ENCODE assay signal across 3 worm cellular contexts in the genomic region with DNA sequence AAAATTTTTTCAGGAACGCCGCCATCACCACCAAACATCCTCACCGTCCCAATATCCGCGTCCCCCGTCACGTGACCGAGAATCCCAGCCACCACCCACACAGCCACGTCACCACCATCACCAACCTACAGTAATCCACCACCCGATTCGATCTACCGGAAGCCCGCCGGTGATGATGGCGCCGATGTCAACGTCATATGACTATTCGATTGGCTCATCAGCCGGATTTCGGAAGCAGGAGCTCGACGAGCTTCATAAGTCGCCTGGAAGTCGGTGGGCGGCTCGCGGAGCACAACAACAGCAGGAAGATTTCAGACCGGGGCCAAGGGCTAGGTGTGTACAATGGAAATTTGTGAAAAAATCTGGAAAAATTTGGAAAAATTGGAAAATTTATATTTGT.
A peak's percentile ranks its signal among the peaks of the same experiment; 100 is the strongest.
TF ChIP-seq lines count a peak whose summit lies in the region.

No protein-coding gene starts in this region.

TF ChIP-seq in whole organism, L4 larva, 104 proteins besides CTCF, POLR2A, EP300 and RAD21:
- TF ChIP-seq set-16 (GFP tag; IDR thresholded peaks at IDR 0.05; lab: Robert Waterston, UW) (peak; percentile 64; the same call in 1 of the 2 replicates), mdt-29 (GFP tag; IDR thresholded peaks at IDR 0.05; lab: Robert Waterston, UW) (no peak), aha-1 (tag; lab: Kevin White, UChicago) (peak; percentile 76), F26F4.8 (GFP tag; conservative IDR thresholded peaks at IDR 0.05; lab: Robert Waterston, UW) (0 out of 2 replicates have a peak, but pooled peaks have one; percentile 45)

TF ChIP-seq in whole organism, early embryonic, 17 proteins besides CTCF, POLR2A, EP300 and RAD21:
- TF ChIP-seq ceh-36 (tag; optimal IDR thresholded peaks at IDR 0.05; lab: Kevin White, UChicago) (peak; percentile 20), hnd-1 (tag; optimal IDR thresholded peaks at IDR 0.05; lab: Kevin White, UChicago) (no peak)

TF ChIP-seq in whole organism, young adult, 124 proteins besides CTCF, POLR2A, EP300 and RAD21:
- peak; percentile 64 for TF ChIP-seq zfh-2 (GFP tag; conservative IDR thresholded peaks at IDR 0.05; lab: Robert Waterston, UW)
- TF ChIP-seq lin-35 (GFP tag; optimal IDR thresholded peaks at IDR 0.05; lab: Kevin White, UChicago): no peak
- TF ChIP-seq ceh-27 (GFP tag; optimal IDR thresholded peaks at IDR 0.05; lab: Kevin White, UChicago): no peak
- no peak for TF ChIP-seq lin-26 (GFP tag; IDR thresholded peaks at IDR 0.05; lab: Robert Waterston, UW)
